Worm (Caenorhabditis elegans): ENCODE results near the gene D1025.1.

- TF ChIP-seq scrt-1 (GFP tag; IDR thresholded peaks at IDR 0.05) (no peak), tra-4 (tag; optimal IDR thresholded peaks at IDR 0.05) (no peak), ama-1 (optimal IDR thresholded peaks at IDR 0.05) (no peak)
These were observed 30.1 kb upstream of the D1025.1 start for ce11 chrX:14490486-14490885.
